Fruit fly (Drosophila melanogaster) whole organism, pupa: ENCODE data around the gene CG33333.

ENCODE experiments used
- CG10348 ChIP-seq: fragments of 200-800 bp; sonication (Bioruptor generic); IDR thresholded peaks from 2 replicates; pipeline ENCODE4 v1.3.6; 2022; ENCODE audit warnings: missing biosample characterization, missing genetic modification characterization
- CG12605 ChIP-seq: fragments of 200-800 bp; sonication (Bioruptor generic); IDR thresholded peaks from 2 replicates; pipeline ENCODE4 v1.3.6; 2022; ENCODE audit warnings: missing biosample characterization, missing genetic modification characterization
- CG13204 ChIP-seq: fragments of 200-800 bp; sonication (Bioruptor generic); optimal IDR thresholded peaks from 2 replicates; lab custom pipeline; 2018; ENCODE audit warnings: missing biosample characterization, mild to moderate bottlenecking, missing genetic modification characterization, moderate library complexity
- CG14655 ChIP-seq: fragments of 200-800 bp; sonication (Bioruptor generic); optimal IDR thresholded peaks from 3 replicates; lab custom pipeline; 2017; ENCODE audit warnings: mild to moderate bottlenecking, missing biosample characterization, missing genetic modification reagents, missing genetic modification characterization
- CG15710 ChIP-seq: fragments of 200-800 bp; sonication (Bioruptor generic); optimal IDR thresholded peaks from 2 replicates; lab custom pipeline; 2018; ENCODE audit warnings: missing biosample characterization, mild to moderate bottlenecking, missing genetic modification characterization, moderate library complexity
- CG17806 ChIP-seq: fragments of 200-800 bp; sonication (Bioruptor generic); optimal IDR thresholded peaks from 2 replicates; lab custom pipeline; 2018; ENCODE audit warnings: missing biosample characterization, mild to moderate bottlenecking, missing genetic modification characterization, moderate library complexity
- CG32121 ChIP-seq: fragments of 200-800 bp; sonication (Bioruptor generic); IDR thresholded peaks from 2 replicates; pipeline ENCODE4 v1.3.6; 2022; ENCODE audit warnings: missing biosample characterization, missing genetic modification characterization
- CG34367 ChIP-seq: fragments of 200-800 bp; sonication (Bioruptor generic); optimal IDR thresholded peaks from 2 replicates; lab custom pipeline; 2018; ENCODE audit warnings: missing biosample characterization, mild to moderate bottlenecking, missing genetic modification characterization
- CG4496 ChIP-seq: fragments of 200-800 bp; sonication (Bioruptor generic); IDR thresholded peaks from 3 replicates; pipeline ENCODE4 v1.3.6; 2022; ENCODE audit warnings: missing biosample characterization, missing genetic modification characterization
- CG8159 ChIP-seq: fragments of 200-800 bp; sonication (Bioruptor generic); optimal IDR thresholded peaks from 3 replicates; lab custom pipeline; 2018; ENCODE audit warnings: missing biosample characterization, mild to moderate bottlenecking, missing genetic modification characterization, moderate library complexity
- CG8301 ChIP-seq: fragments of 200-800 bp; sonication (Bioruptor generic); optimal IDR thresholded peaks from 2 replicates; lab custom pipeline; 2018; ENCODE audit warnings: missing biosample characterization, mild to moderate bottlenecking, missing genetic modification characterization
- CG9948 ChIP-seq: fragments of 200-800 bp; sonication (Bioruptor generic); optimal IDR thresholded peaks from 2 replicates; lab custom pipeline; 2018; ENCODE audit warnings: missing biosample characterization, mild to moderate bottlenecking, missing genetic modification characterization, moderate library complexity
- D1 ChIP-seq: fragments of 200-800 bp; sonication (Bioruptor generic); optimal IDR thresholded peaks from 2 replicates; lab custom pipeline; 2018; ENCODE audit warnings: missing biosample characterization, mild to moderate bottlenecking, missing genetic modification characterization, moderate library complexity
- EcR ChIP-seq: fragments of 200-800 bp; sonication (Bioruptor generic); optimal IDR thresholded peaks from 3 replicates; lab custom pipeline; 2019; ENCODE audit warnings: missing biosample characterization, missing genetic modification characterization, mild to moderate bottlenecking, moderate library complexity, missing genetic modification reagents
- Ets98B ChIP-seq: fragments of 200-800 bp; sonication (Bioruptor generic); IDR thresholded peaks from 2 replicates; pipeline ENCODE4 v1.3.6; 2022; ENCODE audit warnings: missing biosample characterization, missing genetic modification characterization
- Pif1A ChIP-seq: fragments of 200-800 bp; sonication (Bioruptor generic); optimal IDR thresholded peaks from 3 replicates; lab custom pipeline; 2016; ENCODE audit warnings: missing biosample characterization, missing genetic modification characterization
- Pif1B ChIP-seq: fragments of 200-800 bp; sonication (Bioruptor generic); optimal IDR thresholded peaks from 3 replicates; lab custom pipeline; 2016; ENCODE audit warnings: missing biosample characterization, missing genetic modification characterization
- Snoo ChIP-seq: fragments of 200-800 bp; sonication (Bioruptor generic); optimal IDR thresholded peaks from 3 replicates; lab custom pipeline; 2017; ENCODE audit warnings: missing biosample characterization, mild to moderate bottlenecking, missing genetic modification characterization, inconsistent platforms
- fd96Ca ChIP-seq: fragments of 200-800 bp; sonication (Bioruptor generic); IDR thresholded peaks from 3 replicates; pipeline ENCODE4 v1.3.6; 2022; ENCODE audit warnings: missing biosample characterization, missing genetic modification characterization
- gl ChIP-seq: fragments of 200-800 bp; sonication (Bioruptor generic); optimal IDR thresholded peaks from 2 replicates; lab custom pipeline; 2018; ENCODE audit warnings: missing biosample characterization, mild to moderate bottlenecking, missing genetic modification characterization
- rn ChIP-seq: fragments of 200-800 bp; sonication (Bioruptor generic); IDR thresholded peaks from 2 replicates; pipeline ENCODE4 v1.3.6; 2022; ENCODE audit warnings: missing biosample characterization, missing genetic modification characterization

Gene CG33333

dm6 chr3R:17417167-17417566 lies at the start of gene CG33333:
CG33333 (plus strand) TSS chr3R:17417467.
- TF ChIP-seq CG8159 (tag; lab: Kevin White, UChicago) (no peak), CG14655 (GFP tag; lab: Kevin White, UChicago) (no peak), CG9948 (no peak), fd96Ca (no peak), CG13204 (GFP tag; lab: Kevin White, UChicago) (no peak), EcR (no peak), CG10348 (GFP tag; lab: Robert Waterston, UW) (no peak), rn (GFP tag; lab: Robert Waterston, UW) (no peak), CG34367 (tag; lab: Kevin White, UChicago) (no peak), gl (tag; lab: Kevin White, UChicago) (no peak), CG4496 (GFP tag; lab: Robert Waterston, UW) (no peak), Pif1B (GFP tag; lab: Kevin White, UChicago) (no peak), Pif1A (GFP tag; lab: Kevin White, UChicago) (no peak), CG17806 (tag; lab: Kevin White, UChicago) (no peak), CG12605 (GFP tag; lab: Robert Waterston, UW) (no peak), CG15710 (tag; lab: Kevin White, UChicago) (no peak), CG32121 (GFP tag; lab: Robert Waterston, UW) (no peak), CG8301 (tag; lab: Kevin White, UChicago) (no peak), Ets98B (GFP tag; lab: Robert Waterston, UW) (no peak)

dm6 chr3R:17371094-17371493 lies 46.2 kb upstream of the CG33333 start:
- TF ChIP-seq EcR (no peak), rn (GFP tag; lab: Robert Waterston, UW) (no peak), CG15710 (tag; lab: Kevin White, UChicago) (peak; percentile 8), Pif1A (GFP tag; lab: Kevin White, UChicago) (peak; percentile 11), CG32121 (GFP tag; lab: Robert Waterston, UW) (peak; percentile 34; the same call in 1 of the 2 replicates), CG13204 (GFP tag; lab: Kevin White, UChicago) (no peak), D1 (tag; lab: Kevin White, UChicago) (no peak), Ets98B (GFP tag; lab: Robert Waterston, UW) (no peak), CG12605 (GFP tag; lab: Robert Waterston, UW) (no peak), CG8159 (tag; lab: Kevin White, UChicago) (peak; percentile 34), CG14655 (GFP tag; lab: Kevin White, UChicago) (peak; percentile 22), Snoo (tag; lab: Kevin White, UChicago) (no peak), CG4496 (GFP tag; lab: Robert Waterston, UW) (peak; percentile 35; the same call in 1 of the 3 replicates), CG8301 (tag; lab: Kevin White, UChicago) (peak; percentile 22), fd96Ca (peak; percentile 35; the same call in 1 of the 3 replicates), CG34367 (tag; lab: Kevin White, UChicago) (no peak), CG17806 (tag; lab: Kevin White, UChicago) (no peak), CG9948 (no peak), CG10348 (GFP tag; lab: Robert Waterston, UW) (no peak), gl (tag; lab: Kevin White, UChicago) (no peak), Pif1B (GFP tag; lab: Kevin White, UChicago) (no peak)

- TF ChIP-seq CG4496 (GFP tag; lab: Robert Waterston, UW) (peak; percentile 50; the same call in 1 of the 3 replicates), EcR (peak; percentile 90), fd96Ca (no peak), CG14655 (GFP tag; lab: Kevin White, UChicago) (no peak)
- TF ChIP-seq, all 21 proteins: peak for 2
These were observed 39.8 kb upstream of the CG33333 start for dm6 chr3R:17377503-17377902.

dm6 chr3R:17379051-17379450 lies 38.2 kb upstream of the CG33333 start:
- TF ChIP-seq CG12605 (GFP tag; lab: Robert Waterston, UW) (no peak), CG15710 (tag; lab: Kevin White, UChicago) (no peak), CG8159 (tag; lab: Kevin White, UChicago) (peak; percentile 37), CG17806 (tag; lab: Kevin White, UChicago) (peak; percentile 12)
- TF ChIP-seq, all 21 proteins: peak for 2

dm6 chr3R:17379742-17380141 lies 37.5 kb upstream of the CG33333 start, which contains the start of gene lute:
lute (plus strand) TSS chr3R:17379944.
- TF ChIP-seq CG32121 (GFP tag; lab: Robert Waterston, UW) (no peak), CG4496 (GFP tag; lab: Robert Waterston, UW) (no peak; the same call in 2 of the 3 replicates), EcR (peak; percentile 81), CG9948 (no peak)

- no peak for TF ChIP-seq CG32121 (GFP tag; lab: Robert Waterston, UW)
- TF ChIP-seq CG12605 (GFP tag; lab: Robert Waterston, UW) = no peak
- no peak for TF ChIP-seq CG34367 (tag; lab: Kevin White, UChicago)
- no peak for TF ChIP-seq EcR
- no peak for TF ChIP-seq CG13204 (GFP tag; lab: Kevin White, UChicago)
- TF ChIP-seq CG4496 (GFP tag; lab: Robert Waterston, UW) = no peak
- TF ChIP-seq CG14655 (GFP tag; lab: Kevin White, UChicago) = no peak
- TF ChIP-seq, all 21 proteins: peak for 0
These were observed 35.4 kb upstream of the CG33333 start for dm6 chr3R:17381916-17382315.
